Fruit fly (Drosophila melanogaster) Kc167 (cell line): Measurements from ENCODE around the gene Gr22d.

ENCODE experiments used
- Myc ChIP-seq: fragments of >200 bp; optimal IDR thresholded peaks from 2 replicates; lab custom pipeline; 2017; ENCODE audit warnings: missing external identifiers
- Sin3A ChIP-seq: fragments of >200 bp; optimal IDR thresholded peaks from 2 replicates; lab custom pipeline; 2018; ENCODE audit warnings: missing external identifiers
- h ChIP-seq: fragments of >200 bp; optimal IDR thresholded peaks from 3 replicates; lab custom pipeline; 2018; ENCODE audit warnings: missing external identifiers
- insv ChIP-seq: fragments of >200 bp; optimal IDR thresholded peaks from 3 replicates; lab custom pipeline; 2018; ENCODE audit warnings: missing external identifiers
- psq ChIP-seq: fragments of >200 bp; optimal IDR thresholded peaks from 2 replicates; lab custom pipeline; 2017; ENCODE audit warnings: missing external identifiers
- ttk ChIP-seq: sonication (Bioruptor generic); optimal IDR thresholded peaks from 2 replicates; lab custom pipeline; 2017; ENCODE audit warnings: missing external identifiers

- TF ChIP-seq Sin3A (lab: Kevin White, UChicago) (no peak), h (lab: Kevin White, UChicago) (no peak), psq (no peak), ttk (lab: Kevin White, UChicago) (no peak), Myc (lab: Kevin White, UChicago) (no peak), insv (lab: Kevin White, UChicago) (no peak)
Measured at dm6 chr2L:1787929-1788328, 2.2 kb downstream of the Gr22d start.
